Fruit fly (Drosophila melanogaster) whole organism, wandering third instar larva: Measurements from ENCODE around the gene Rpn11.

Experiments
- Abd-B ChIP-seq: fragments of >200 bp; optimal IDR thresholded peaks from 2 replicates; lab custom pipeline; 2017; ENCODE audit warnings: missing biosample characterization, missing genetic modification characterization
- CG32264 ChIP-seq: fragments of 200-800 bp; sonication (Bioruptor generic); optimal IDR thresholded peaks from 2 replicates; lab custom pipeline; 2016; ENCODE audit warnings: missing biosample characterization, missing genetic modification characterization
- CrebA ChIP-seq: fragments of 200-800 bp; sonication (Bioruptor generic); optimal IDR thresholded peaks from 2 replicates; lab custom pipeline; 2016; ENCODE audit warnings: missing biosample characterization, mild to moderate bottlenecking, missing genetic modification characterization, borderline replicate concordance
- Dfd ChIP-seq: fragments of >200 bp; optimal IDR thresholded peaks from 2 replicates; lab custom pipeline; 2017; ENCODE audit warnings: missing biosample characterization, missing genetic modification characterization
- Dif ChIP-seq: fragments of 200-275, 200-300 bp; sonication (Bioruptor generic); optimal IDR thresholded peaks from 2 replicates; lab custom pipeline; 2018; ENCODE audit warnings: missing biosample characterization, missing genetic modification characterization; ENCODE audit not compliant: partially characterized antibody
- HLH106 ChIP-seq: fragments of 200-800 bp; optimal IDR thresholded peaks from 3 replicates; lab custom pipeline; 2019; ENCODE audit warnings: missing biosample characterization, mild to moderate bottlenecking, missing genetic modification characterization, moderate library complexity
- Hnf4 ChIP-seq: fragments of 200-800 bp; sonication (Bioruptor generic); optimal IDR thresholded peaks from 2 replicates; lab custom pipeline; 2016; ENCODE audit warnings: missing biosample characterization, mild to moderate bottlenecking, missing genetic modification characterization
- Hr83 ChIP-seq: fragments of 200-300 bp; sonication (Bioruptor generic); optimal IDR thresholded peaks from 2 replicates; lab custom pipeline; 2016; ENCODE audit warnings: missing biosample characterization, mild to moderate bottlenecking, missing genetic modification characterization, moderate library complexity; ENCODE audit not compliant: poor library complexity, severe bottlenecking
- Jra ChIP-seq: sonication (Bioruptor generic); optimal IDR thresholded peaks from 2 replicates; lab custom pipeline; 2016; ENCODE audit warnings: missing biosample characterization, missing genetic modification characterization
- Mio ChIP-seq: sonication (Bioruptor generic); optimal IDR thresholded peaks from 2 replicates; lab custom pipeline; 2016; ENCODE audit warnings: missing biosample characterization, missing genetic modification characterization
- Myc ChIP-seq: fragments of >200 bp; optimal IDR thresholded peaks from 2 replicates; lab custom pipeline; 2017
- N ChIP-seq: fragments of >200 bp; optimal IDR thresholded peaks from 2 replicates; lab custom pipeline; 2018; ENCODE audit warnings: missing biosample characterization, missing external identifiers, missing genetic modification characterization
- OdsH ChIP-seq: fragments of 200-800 bp; sonication (Bioruptor generic); optimal IDR thresholded peaks from 2 replicates; lab custom pipeline; 2016; ENCODE audit warnings: missing biosample characterization, mild to moderate bottlenecking, missing genetic modification characterization
- Rel ChIP-seq, 2 experiments: fragments of 200-800 bp; sonication (Bioruptor generic) in 1 of 2; optimal IDR thresholded peaks; 2 replicates in 1 of 2; 3 replicates in 1 of 2; lab custom pipeline; 2016 to 2019; ENCODE audit warnings: mild to moderate bottlenecking in 2 of 2, missing biosample characterization in 2 of 2, missing genetic modification characterization in 2 of 2, moderate library complexity in 1 of 2
- Sp1 ChIP-seq: fragments of 200-800 bp; sonication (Bioruptor generic); optimal IDR thresholded peaks from 3 replicates; lab custom pipeline; 2019; ENCODE audit warnings: missing biosample characterization, mild to moderate bottlenecking, missing genetic modification characterization, moderate library complexity
- Vsx2 ChIP-seq: fragments of 200-300, 225-300 bp; sonication (Bioruptor generic); optimal IDR thresholded peaks from 2 replicates; lab custom pipeline; 2018; ENCODE audit warnings: missing biosample characterization, missing genetic modification characterization; ENCODE audit not compliant: partially characterized antibody
- br ChIP-seq: fragments of 200-800 bp; sonication (Bioruptor generic); optimal IDR thresholded peaks from 2 replicates; lab custom pipeline; 2016; ENCODE audit warnings: missing biosample characterization, missing genetic modification characterization
- brk ChIP-seq: fragments of 200-800 bp; sonication (Bioruptor generic); optimal IDR thresholded peaks from 2 replicates; lab custom pipeline; 2016; ENCODE audit warnings: missing biosample characterization, mild to moderate bottlenecking, missing genetic modification characterization
- dl ChIP-seq, 2 experiments: fragments of 175-275, 200-275 bp in 1 of 2; fragments of 200-275 bp in 1 of 2; sonication (Bioruptor generic); optimal IDR thresholded peaks; lab custom pipeline; 2018; ENCODE audit warnings: mild to moderate bottlenecking in 2 of 2, missing biosample characterization in 2 of 2, missing genetic modification characterization in 2 of 2, moderate library complexity in 2 of 2; ENCODE audit not compliant: partially characterized antibody in 2 of 2, insufficient read depth in 1 of 2
- dmrt93B ChIP-seq: fragments of 200-800 bp; sonication (Bioruptor generic); optimal IDR thresholded peaks from 2 replicates; lab custom pipeline; 2018; ENCODE audit warnings: missing biosample characterization, mild to moderate bottlenecking, missing genetic modification characterization
- dsf ChIP-seq: sonication (Bioruptor generic); optimal IDR thresholded peaks from 2 replicates; lab custom pipeline; 2016; ENCODE audit warnings: missing biosample characterization, missing genetic modification characterization, borderline replicate concordance
- ey ChIP-seq: fragments of 200-800 bp; sonication (Bioruptor generic); optimal IDR thresholded peaks from 2 replicates; lab custom pipeline; 2016; ENCODE audit warnings: missing biosample characterization, missing genetic modification characterization
- foxo ChIP-seq, 2 experiments: fragments of 200-800 bp; sonication (Bioruptor generic); optimal IDR thresholded peaks; 2 replicates in 1 of 2; 3 replicates in 1 of 2; lab custom pipeline; 2016 to 2017; ENCODE audit warnings: missing biosample characterization in 2 of 2, missing genetic modification characterization in 2 of 2
- fru ChIP-seq: fragments of 200-800 bp; sonication (Bioruptor generic); optimal IDR thresholded peaks from 3 replicates; lab custom pipeline; 2016; ENCODE audit warnings: missing biosample characterization, mild to moderate bottlenecking, missing genetic modification characterization
- h ChIP-seq: fragments of 200-800 bp; sonication (Bioruptor generic); optimal IDR thresholded peaks from 3 replicates; lab custom pipeline; 2016; ENCODE audit warnings: missing biosample characterization, mild to moderate bottlenecking, missing genetic modification characterization
- jim ChIP-seq: fragments of 175-275, 200-325 bp; sonication (Bioruptor generic); optimal IDR thresholded peaks from 2 replicates; lab custom pipeline; 2016; ENCODE audit warnings: missing biosample characterization, mild to moderate bottlenecking, missing genetic modification characterization
- lola ChIP-seq: fragments of >200 bp; optimal IDR thresholded peaks from 2 replicates; lab custom pipeline; 2017; ENCODE audit warnings: missing biosample characterization, missing genetic modification characterization
- pan ChIP-seq: fragments of >200 bp; optimal IDR thresholded peaks from 2 replicates; lab custom pipeline; 2017
- psq ChIP-seq: fragments of 200-800 bp; sonication (Bioruptor generic); optimal IDR thresholded peaks from 3 replicates; lab custom pipeline; 2017; ENCODE audit warnings: missing biosample characterization, mild to moderate bottlenecking, missing genetic modification characterization, moderate library complexity
- rgr ChIP-seq: fragments of 200-800 bp; sonication (Bioruptor generic); optimal IDR thresholded peaks from 3 replicates; lab custom pipeline; 2016; ENCODE audit warnings: missing biosample characterization, mild to moderate bottlenecking, missing genetic modification characterization
- sage ChIP-seq: fragments of 200-800 bp; sonication (Bioruptor generic); optimal IDR thresholded peaks from 2 replicates; lab custom pipeline; 2016; ENCODE audit warnings: missing biosample characterization, mild to moderate bottlenecking, missing genetic modification characterization
- sv ChIP-seq: fragments of 200-800 bp; sonication (Bioruptor generic); optimal IDR thresholded peaks from 3 replicates; lab custom pipeline; 2016; ENCODE audit warnings: missing biosample characterization, missing genetic modification characterization
- tai ChIP-seq: sonication (Bioruptor generic); optimal IDR thresholded peaks from 2 replicates; lab custom pipeline; 2016; ENCODE audit warnings: missing biosample characterization, missing genetic modification characterization
- usp ChIP-seq: fragments of >200 bp; optimal IDR thresholded peaks from 2 replicates; lab custom pipeline; 2017; ENCODE audit warnings: missing biosample characterization, missing genetic modification characterization
- woc ChIP-seq: sonication (Bioruptor generic); optimal IDR thresholded peaks from 2 replicates; lab custom pipeline; 2016; ENCODE audit warnings: missing biosample characterization, mild to moderate bottlenecking, missing genetic modification characterization

Rpn11 gene

DNA sequence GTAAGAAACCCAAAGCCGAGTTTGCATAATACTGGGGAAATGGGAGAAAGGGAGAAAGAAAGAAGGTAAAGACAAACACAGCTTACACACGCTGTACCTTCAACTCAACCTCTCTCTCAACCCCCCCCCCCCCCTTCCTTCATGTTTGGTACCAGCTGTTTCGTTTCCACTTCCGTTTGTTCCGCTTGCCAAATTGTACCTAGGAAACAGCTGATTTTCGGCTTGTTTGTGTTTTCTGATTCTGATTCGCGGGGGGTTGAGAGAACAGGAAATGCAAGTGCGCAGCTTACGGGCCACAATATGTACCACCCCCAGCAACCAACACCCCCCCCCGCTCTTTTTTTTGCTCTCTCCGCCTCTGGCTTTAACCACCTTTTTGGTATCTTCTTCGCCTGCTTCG, 4.3 kb upstream of the Rpn11 start:
- peak; percentile 68 for TF ChIP-seq psq (GFP tag; lab: Kevin White, UChicago)
- TF ChIP-seq Rel (GFP tag; optimal IDR thresholded peaks at IDR 0.05; lab: Kevin White, UChicago) = no peak
- TF ChIP-seq Rel (tag; optimal IDR thresholded peaks at IDR 0.05; lab: Kevin White, UChicago) = no peak

DNA sequence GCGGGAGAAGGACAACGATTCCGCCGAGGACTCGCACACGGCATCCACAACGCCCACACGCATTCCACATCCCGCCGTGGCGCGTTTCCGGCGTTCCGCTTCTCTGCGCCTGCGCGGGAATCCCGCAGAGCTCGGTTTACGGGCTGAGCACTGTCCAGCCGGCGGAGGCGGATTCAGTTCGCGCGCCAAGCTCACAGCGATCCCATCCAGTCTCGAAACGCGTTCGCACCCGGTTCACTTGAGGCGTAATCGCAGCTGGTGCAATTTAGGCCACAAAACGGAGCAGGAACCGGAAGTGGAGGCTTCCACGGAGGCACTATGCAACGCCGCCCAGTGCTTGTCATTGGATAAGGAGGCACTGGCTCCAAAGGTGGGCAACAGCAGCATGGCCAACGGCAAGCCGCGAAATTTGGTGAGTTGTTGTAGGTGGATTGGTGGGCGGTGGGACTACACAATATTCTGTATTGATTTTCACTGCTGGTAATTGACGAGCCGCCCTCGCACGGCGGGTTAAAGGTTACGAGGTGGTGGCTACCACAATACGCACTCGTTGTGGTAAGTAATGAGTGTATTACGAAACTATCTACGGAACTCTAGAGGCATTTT, 3.3 kb upstream of the Rpn11 start:
- TF ChIP-seq tai (GFP tag; lab: Kevin White, UChicago) (no peak), pan (lab: Kevin White, UChicago) (no peak), Dif (peak; percentile 35), dsf (no peak)

DNA sequence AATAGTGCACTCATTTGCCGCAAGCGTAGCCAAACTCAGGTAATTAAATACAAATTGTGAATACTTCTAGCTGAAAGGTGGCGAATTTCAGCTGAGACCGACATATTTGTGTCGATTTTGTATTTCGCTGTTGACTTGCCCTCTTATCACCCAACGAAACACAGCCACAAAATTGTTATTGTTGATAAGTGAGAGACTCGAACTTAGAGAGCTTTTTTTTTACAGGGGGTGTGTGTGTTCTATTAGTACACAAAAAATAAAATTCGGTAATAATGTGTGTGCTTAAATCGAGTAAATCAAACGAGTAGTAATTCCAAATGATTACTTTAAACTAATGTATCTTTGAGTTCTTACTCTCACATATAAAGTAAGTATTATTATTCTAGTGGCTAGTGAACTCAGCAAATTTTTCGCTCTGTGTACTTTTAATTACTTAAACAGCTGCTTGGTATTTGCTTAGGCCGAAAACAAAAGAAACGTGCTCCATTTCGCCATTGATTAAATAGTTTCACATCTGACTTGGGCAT, 1.4 kb upstream of the Rpn11 start:
- TF ChIP-seq Hnf4 (GFP tag; lab: Kevin White, UChicago) (peak; percentile 81), h (GFP tag; lab: Kevin White, UChicago) (peak; percentile 85), Vsx2 (GFP tag; lab: Kevin White, UChicago) (no peak), brk (GFP tag; lab: Kevin White, UChicago) (peak; percentile 82), Sp1 (GFP tag; lab: Kevin White, UChicago) (peak; percentile 82), ey (peak; percentile 79), foxo (GFP tag; optimal IDR thresholded peaks at IDR 0.05; lab: Kevin White, UChicago) (peak in 1 of 2 experiments; percentile 93), sv (GFP tag; lab: Kevin White, UChicago) (peak; percentile 64), tai (GFP tag; lab: Kevin White, UChicago) (no peak), Abd-B (GFP tag; lab: Kevin White, UChicago) (no peak), Rel (GFP tag; optimal IDR thresholded peaks at IDR 0.05; lab: Kevin White, UChicago) (no peak), Rel (tag; optimal IDR thresholded peaks at IDR 0.05; lab: Kevin White, UChicago) (peak; percentile 13), psq (GFP tag; lab: Kevin White, UChicago) (peak; percentile 71), Hr83 (GFP tag; lab: Kevin White, UChicago) (peak; percentile 68), usp (no peak), OdsH (peak; percentile 88), dsf (peak; percentile 13), woc (GFP tag; lab: Kevin White, UChicago) (peak; percentile 52), fru (GFP tag; lab: Kevin White, UChicago) (peak; percentile 92), sage (peak; percentile 80), Mio (peak; percentile 0), br (GFP tag; lab: Kevin White, UChicago) (peak; percentile 83), jim (GFP tag; lab: Kevin White, UChicago) (no peak), Jra (GFP tag; lab: Kevin White, UChicago) (peak; percentile 75), dl (GFP tag; optimal IDR thresholded peaks at IDR 0.05; lab: Kevin White, UChicago; ENCODE audit: insufficient read depth in 1 of 2, partially characterized antibody in 2 of 2) (no peak), Myc (lab: Kevin White, UChicago) (no peak), dmrt93B (GFP tag; lab: Kevin White, UChicago) (peak; percentile 46), rgr (GFP tag; lab: Kevin White, UChicago) (peak; percentile 85), CG32264 (GFP tag; lab: Kevin White, UChicago) (peak; percentile 48), HLH106 (tag; lab: Kevin White, UChicago) (peak; percentile 42)
- TF ChIP-seq, all 38 proteins: peak for 22

DNA sequence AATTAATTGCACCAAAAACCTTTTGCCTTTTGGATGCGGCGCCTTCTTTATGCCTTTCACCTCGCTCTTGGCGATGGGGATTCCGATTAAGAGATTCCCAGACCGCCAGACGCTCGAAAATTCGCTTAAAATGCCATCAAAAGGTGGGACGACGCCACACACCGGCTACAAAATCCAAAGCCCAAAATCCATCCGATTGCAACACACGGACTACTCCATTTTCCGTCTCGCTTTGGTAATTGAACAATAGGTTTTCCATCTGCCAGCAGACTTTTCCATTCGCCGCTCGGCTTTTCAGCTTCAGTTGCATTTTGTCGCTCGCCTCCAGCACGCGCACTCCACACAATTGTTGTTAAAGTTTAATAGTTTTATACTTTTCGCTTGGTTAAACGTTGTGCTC, 925 bp upstream of the Rpn11 start, which contains the start of gene qtc:
TSS of gene qtc (plus strand) at position 301 of the 400 bp plus-strand sequence.
- TF ChIP-seq lola (GFP tag; lab: Kevin White, UChicago) (no peak), CrebA (GFP tag; lab: Kevin White, UChicago) (no peak), woc (GFP tag; lab: Kevin White, UChicago) (no peak), usp (no peak), N (GFP tag; lab: Kevin White, UChicago) (no peak), Hnf4 (GFP tag; lab: Kevin White, UChicago) (no peak), tai (GFP tag; lab: Kevin White, UChicago) (no peak), Myc (lab: Kevin White, UChicago) (no peak), Hr83 (GFP tag; lab: Kevin White, UChicago) (no peak), Dfd (GFP tag; lab: Kevin White, UChicago) (no peak), fru (GFP tag; lab: Kevin White, UChicago) (no peak), rgr (GFP tag; lab: Kevin White, UChicago) (no peak)
